Worm (Caenorhabditis elegans): ENCODE measurements around the gene des-2.

The des-2 gene

DNA sequence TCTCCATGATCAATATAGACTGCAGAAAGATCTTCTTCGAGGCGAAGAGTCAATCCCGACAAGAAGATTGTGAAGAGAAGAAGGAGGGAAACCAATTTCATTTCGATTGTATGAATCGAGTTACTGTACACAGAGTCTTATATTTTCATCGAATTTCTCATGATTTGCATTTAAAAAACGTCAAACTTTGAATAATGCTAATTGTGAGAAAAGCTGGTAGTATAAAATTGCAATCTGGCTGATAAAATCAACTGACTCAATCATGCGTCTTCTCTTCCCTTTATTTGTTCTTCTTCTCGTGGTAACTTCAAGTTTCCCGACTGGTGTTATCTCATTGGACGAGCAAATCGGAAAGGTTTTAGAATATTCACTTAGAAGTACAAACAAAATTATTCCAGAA is 31.1 kb downstream of the des-2 start, which contains the start of the genes K03B8.11 and K03B8.14:
TSS of gene K03B8.11 (minus strand) at position 101 of the 400 bp plus-strand sequence.
TSS of gene K03B8.14 (plus strand) at position 110 of the 400 bp plus-strand sequence.
- no peak for TF ChIP-seq unc-62 (GFP tag; optimal IDR thresholded peaks at IDR 0.05)
- no peak for TF ChIP-seq lin-15B (tag; optimal IDR thresholded peaks at IDR 0.05)
- TF ChIP-seq vab-15 (tag; optimal IDR thresholded peaks at IDR 0.05), result no peak
- TF ChIP-seq C04F5.9 (tag; optimal IDR thresholded peaks at IDR 0.05), result no peak
- no peak for TF ChIP-seq nhr-76 (tag; optimal IDR thresholded peaks at IDR 0.05)
- TF ChIP-seq ztf-11 (tag; optimal IDR thresholded peaks at IDR 0.05), result no peak
- no peak for TF ChIP-seq nhr-71 (tag; optimal IDR thresholded peaks at IDR 0.05)
- no peak for TF ChIP-seq efl-1 (optimal IDR thresholded peaks at IDR 0.05)
- no peak for TF ChIP-seq efl-1 (GFP tag; optimal IDR thresholded peaks at IDR 0.05 in 1 of 2)

ce11 chrV:11389776-11390175 is 31.7 kb downstream of the des-2 start, which contains the start of gene col-155:
col-155 (minus strand) TSS chrV:11389876.
- TF ChIP-seq hpl-2 (GFP tag; optimal IDR thresholded peaks at IDR 0.05) (no peak), ama-1 (optimal IDR thresholded peaks at IDR 0.05) (no peak), hlh-4 (tag; optimal IDR thresholded peaks at IDR 0.05) (no peak), elt-3 (tag; optimal IDR thresholded peaks at IDR 0.05) (no peak), nhr-85 (tag) (no peak), ceh-63 (GFP tag; optimal IDR thresholded peaks at IDR 0.05) (no peak), lir-3 (tag; optimal IDR thresholded peaks at IDR 0.05; ENCODE audit: poor library complexity) (no peak), pag-3 (tag; optimal IDR thresholded peaks at IDR 0.05; ENCODE audit: borderline replicate concordance, insufficient read depth) (no peak), nhr-237 (tag; optimal IDR thresholded peaks at IDR 0.05) (no peak), alr-1 (tag; optimal IDR thresholded peaks at IDR 0.05; ENCODE audit: borderline replicate concordance) (no peak)

DNA sequence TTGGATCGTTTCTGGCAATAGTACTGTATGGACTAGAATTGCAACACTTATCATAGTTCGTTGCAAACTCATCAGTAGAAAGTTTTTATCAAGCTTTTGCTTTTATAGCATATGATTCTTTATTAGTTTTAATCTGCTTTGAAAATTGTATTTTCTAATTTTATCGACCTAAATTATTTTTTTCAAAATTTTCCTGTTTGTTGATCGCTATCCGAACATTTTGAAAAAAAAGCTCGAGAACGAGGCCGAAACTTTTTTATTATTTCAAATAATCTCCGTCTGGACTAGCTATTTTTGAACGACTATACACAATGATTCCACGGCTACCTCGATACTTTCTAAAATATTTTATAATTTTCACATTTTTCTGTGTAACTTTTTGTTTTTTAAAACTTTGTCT is 35.1 kb downstream of the des-2 start, which contains the start of gene F55C10.4:
TSS of gene F55C10.4 (plus strand) at position 301 of the 400 bp plus-strand sequence.
- TF ChIP-seq Y116A8C.19 (tag; optimal IDR thresholded peaks at IDR 0.05; ENCODE audit: borderline replicate concordance) (no peak), lsy-2 (tag; optimal IDR thresholded peaks at IDR 0.05) (no peak), unc-30 (tag; optimal IDR thresholded peaks at IDR 0.05) (no peak), ces-1 (GFP tag; optimal IDR thresholded peaks at IDR 0.05) (no peak), skn-1 (tag; optimal IDR thresholded peaks at IDR 0.05) (no peak), grh-1 (GFP tag; IDR thresholded peaks at IDR 0.05) (no peak), swsn-7 (tag; optimal IDR thresholded peaks at IDR 0.05) (no peak), nhr-85 (tag) (no peak), nhr-47 (tag; optimal IDR thresholded peaks at IDR 0.05) (no peak), fkh-4 (tag; optimal IDR thresholded peaks at IDR 0.05; ENCODE audit: borderline replicate concordance) (no peak)

DNA sequence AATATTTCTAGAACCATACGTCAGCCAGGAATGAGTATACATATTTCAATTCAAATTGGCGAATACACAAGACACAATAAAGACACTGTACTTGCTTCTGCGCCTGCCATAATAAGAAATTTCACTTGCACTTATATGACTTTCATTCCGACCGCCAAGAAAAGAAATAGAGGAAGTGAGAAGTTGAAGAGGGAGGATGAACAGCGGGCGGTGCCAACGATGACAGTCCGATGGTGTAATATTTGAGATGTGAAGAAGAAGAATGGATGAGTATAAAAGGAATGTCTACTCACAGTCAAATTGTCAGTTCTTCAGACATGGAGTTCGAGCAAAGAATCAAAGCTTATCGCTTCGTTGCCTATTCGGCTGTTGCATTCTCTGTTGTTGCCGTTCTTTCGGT is 36.4 kb downstream of the des-2 start, which contains the start of gene col-154:
TSS of gene col-154 (plus strand) at position 301 of the 400 bp plus-strand sequence.
- TF ChIP-seq hlh-17 (GFP tag; optimal IDR thresholded peaks at IDR 0.05; ENCODE audit: borderline replicate concordance), result no peak
- TF ChIP-seq blmp-1 (tag; optimal IDR thresholded peaks at IDR 0.05), result peak; percentile 73

ce11 chrV:11383032-11383431 is 38.5 kb downstream of the des-2 start, which contains the start of gene F55C10.5:
F55C10.5 (plus strand) TSS chrV:11383105.
- TF ChIP-seq efl-1 (optimal IDR thresholded peaks at IDR 0.05) (no peak), efl-1 (GFP tag; optimal IDR thresholded peaks at IDR 0.05 in 1 of 2) (no peak), dsc-1 (tag; optimal IDR thresholded peaks at IDR 0.05) (no peak), hlh-17 (GFP tag; optimal IDR thresholded peaks at IDR 0.05; ENCODE audit: borderline replicate concordance) (no peak), C34B4.2 (tag; optimal IDR thresholded peaks at IDR 0.05) (no peak), nhr-85 (tag) (no peak), pag-3 (tag; optimal IDR thresholded peaks at IDR 0.05; ENCODE audit: borderline replicate concordance, insufficient read depth) (no peak), F16B12.6 (tag; optimal IDR thresholded peaks at IDR 0.05) (no peak), alr-1 (tag; optimal IDR thresholded peaks at IDR 0.05; ENCODE audit: borderline replicate concordance) (no peak), hlh-4 (tag; optimal IDR thresholded peaks at IDR 0.05) (no peak), ztf-11 (tag; optimal IDR thresholded peaks at IDR 0.05) (no peak), unc-30 (tag; optimal IDR thresholded peaks at IDR 0.05) (no peak), vab-15 (tag; optimal IDR thresholded peaks at IDR 0.05) (no peak), unc-62 (GFP tag; optimal IDR thresholded peaks at IDR 0.05) (no peak)
